Fruit fly (Drosophila melanogaster) whole organism, wandering third instar larva: ENCODE measurements around the gene CG14135.

ENCODE experiments used
- CG9705 ChIP-seq: fragments of 200-800 bp; sonication (Bioruptor generic); optimal IDR thresholded peaks from 2 replicates; lab custom pipeline; 2018; ENCODE audit warnings: missing biosample characterization, mild to moderate bottlenecking, missing genetic modification characterization
- GATAd ChIP-seq: sonication (Bioruptor generic); optimal IDR thresholded peaks from 2 replicates; lab custom pipeline; 2016; ENCODE audit warnings: missing biosample characterization, missing genetic modification characterization
- N ChIP-seq: fragments of >200 bp; optimal IDR thresholded peaks from 2 replicates; lab custom pipeline; 2018; ENCODE audit warnings: missing biosample characterization, missing external identifiers, missing genetic modification characterization
- Vsx2 ChIP-seq: fragments of 200-300, 225-300 bp; sonication (Bioruptor generic); optimal IDR thresholded peaks from 2 replicates; lab custom pipeline; 2018; ENCODE audit warnings: missing biosample characterization, missing genetic modification characterization; ENCODE audit not compliant: partially characterized antibody
- dl ChIP-seq, 2 experiments: fragments of 175-275, 200-275 bp in 1 of 2; fragments of 200-275 bp in 1 of 2; sonication (Bioruptor generic); optimal IDR thresholded peaks; lab custom pipeline; 2018; ENCODE audit warnings: mild to moderate bottlenecking in 2 of 2, missing biosample characterization in 2 of 2, missing genetic modification characterization in 2 of 2, moderate library complexity in 2 of 2; ENCODE audit not compliant: partially characterized antibody in 2 of 2, insufficient read depth in 1 of 2
- ey ChIP-seq: fragments of 200-800 bp; sonication (Bioruptor generic); optimal IDR thresholded peaks from 2 replicates; lab custom pipeline; 2016; ENCODE audit warnings: missing biosample characterization, missing genetic modification characterization

DNA sequence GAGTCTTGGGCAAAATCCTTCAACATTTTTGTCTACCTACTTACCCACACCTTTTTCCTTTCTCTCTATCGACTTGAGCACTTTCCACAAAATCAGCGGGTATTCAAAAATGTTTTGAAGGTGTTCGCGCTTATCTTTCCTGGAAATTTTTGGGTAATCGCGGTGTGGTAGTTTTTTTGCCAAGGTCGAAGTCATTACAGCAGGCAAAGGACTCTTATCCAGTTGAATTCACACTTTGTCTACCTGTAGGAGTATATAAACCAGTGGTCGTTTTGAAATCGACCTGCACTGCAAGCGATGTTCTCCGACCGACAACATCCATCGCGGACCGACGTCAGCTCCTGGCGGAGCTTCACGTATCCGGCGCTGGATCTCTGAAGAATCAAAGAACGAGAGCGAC is 1.5 kb downstream of the CG14135 start:
- TF ChIP-seq ey (GFP tag; lab: Kevin White, UChicago) (no peak), GATAd (GFP tag; lab: Kevin White, UChicago) (no peak), N (GFP tag; lab: Kevin White, UChicago) (no peak), dl (GFP tag; optimal IDR thresholded peaks at IDR 0.05; lab: Kevin White, UChicago; ENCODE audit: insufficient read depth in 1 of 2, partially characterized antibody in 2 of 2) (no peak), Vsx2 (GFP tag; lab: Kevin White, UChicago) (no peak), CG9705 (no peak)
